Worm (Caenorhabditis elegans) whole organism, midembryonic: ENCODE measurements around the gene R08A2.9.

ENCODE experiments used
- cog-1 ChIP-seq: sonication (generic microtip); optimal IDR thresholded peaks from 2 replicates; lab custom pipeline; 2016; ENCODE audit warnings: missing genetic modification characterization, missing compliant biosample characterization
- ztf-23 ChIP-seq: fragments of 200-800 bp; sonication (Bioruptor generic); IDR thresholded peaks from 2 replicates; pipeline ENCODE4 v1.3.6; 2022; ENCODE audit warnings: missing genetic modification reagents, missing genetic modification characterization, missing compliant biosample characterization
- ztf-29 ChIP-seq: fragments of 200-800 bp; sonication (Bioruptor generic); IDR thresholded peaks from 2 replicates; pipeline ENCODE4 v1.3.6; 2022; ENCODE audit warnings: missing genetic modification reagents, missing genetic modification characterization, missing compliant biosample characterization

- TF ChIP-seq cog-1 (tag; lab: Kevin White, UChicago) (no peak), ztf-23 (GFP tag; lab: Robert Waterston, UW) (no peak), ztf-29 (no peak)
Measured at ce11 chrV:14686231-14687105, 21.6 kb upstream of the R08A2.9 start.
